Worm (Caenorhabditis elegans) whole organism, L4/young adult: ENCODE data around the gene R08E3.3.
A peak's percentile ranks its signal among the peaks of the same experiment; 100 is the strongest.

Experiments
- W03F9.2 ChIP-seq: fragments of 150-350 bp; optimal IDR thresholded peaks from 2 replicates; lab custom pipeline; 2014; ENCODE audit warnings: missing biosample characterization, missing genetic modification characterization
- dao-5 ChIP-seq: sonication (generic microtip); optimal IDR thresholded peaks from 2 replicates; lab custom pipeline; 2016; ENCODE audit warnings: missing genotype, missing genetic modification characterization, moderate library complexity, missing compliant biosample characterization
- him-1 ChIP-seq: sonication (generic microtip); optimal IDR thresholded peaks from 2 replicates; lab custom pipeline; 2016; ENCODE audit warnings: missing genotype, missing genetic modification reagents, missing genetic modification characterization, missing compliant biosample characterization

Gene R08E3.3

DNA sequence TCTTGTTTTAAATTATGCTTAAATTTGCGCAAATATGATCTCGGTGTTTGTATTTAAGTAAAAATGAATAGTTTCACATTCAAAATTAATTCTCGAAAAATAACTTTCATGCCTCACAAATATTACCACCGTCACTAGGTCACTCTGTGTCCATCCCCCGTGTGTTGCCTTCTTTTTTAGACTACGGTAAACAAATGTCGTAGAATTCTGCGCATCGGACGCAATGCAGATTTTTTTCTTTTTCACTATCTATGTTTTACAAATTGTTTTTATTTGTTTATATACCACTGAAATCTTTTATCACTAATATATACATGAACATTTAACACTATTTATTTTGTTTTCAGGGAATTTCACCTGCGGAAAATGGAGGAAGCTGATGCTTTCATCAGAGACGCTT is at the start of gene R08E3.3:
R08E3.3 (plus strand) TSS at position 342 of the 400 bp plus-strand sequence.
- TF ChIP-seq dao-5 (tag; lab: Kevin White, UChicago) (no peak), him-1 (tag; lab: Kevin White, UChicago) (no peak), W03F9.2 (tag; lab: Kevin White, UChicago) (peak; percentile 5)

DNA sequence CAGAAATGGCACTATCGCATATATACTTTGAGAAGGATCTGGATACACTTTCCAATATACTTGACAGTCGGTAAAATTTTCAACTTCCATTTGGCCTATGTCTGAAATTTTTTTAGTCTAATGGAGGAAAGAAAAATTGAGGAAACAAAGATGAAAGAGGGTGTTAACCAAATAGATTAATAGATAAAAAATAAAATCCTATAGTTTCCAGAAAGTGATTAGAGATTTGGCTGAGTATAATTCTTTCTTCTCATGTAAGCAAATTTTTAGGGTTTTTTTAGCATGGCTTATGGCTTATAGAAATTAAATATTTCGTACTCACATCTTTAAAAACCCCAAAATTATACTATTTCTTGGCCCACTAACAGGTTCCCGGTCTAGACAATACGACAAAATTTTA is 48.5 kb upstream of the R08E3.3 start, which contains the start of gene npr-1:
npr-1 (minus strand) TSS at position 101 of the 400 bp plus-strand sequence.
- TF ChIP-seq dao-5 (tag; lab: Kevin White, UChicago) (no peak), him-1 (tag; lab: Kevin White, UChicago) (no peak), W03F9.2 (tag; lab: Kevin White, UChicago) (no peak)

DNA sequence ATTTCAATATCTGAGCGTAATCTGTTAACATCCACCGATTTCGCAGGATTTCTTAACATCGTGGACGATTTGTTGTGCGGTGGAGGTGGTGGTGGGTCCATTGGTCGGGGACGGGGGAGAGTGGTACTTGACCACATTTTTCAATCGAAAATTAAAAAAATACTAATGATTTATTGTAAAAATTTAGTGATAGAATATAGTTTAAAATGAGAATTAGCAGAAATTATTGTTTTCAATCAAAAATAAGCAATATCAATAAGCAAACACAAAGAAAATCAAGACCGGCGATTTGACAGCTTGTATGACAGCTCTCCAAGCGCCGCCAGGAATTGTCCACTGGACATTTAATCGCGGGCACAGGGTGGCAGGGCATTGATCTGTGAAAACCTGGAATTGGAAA is 36.2 kb upstream of the R08E3.3 start, which contains the start of gene hum-10:
hum-10 (minus strand) TSS at position 101 of the 400 bp plus-strand sequence.
- TF ChIP-seq him-1 (tag; lab: Kevin White, UChicago) (no peak), dao-5 (tag; lab: Kevin White, UChicago) (no peak), W03F9.2 (tag; lab: Kevin White, UChicago) (no peak)

DNA sequence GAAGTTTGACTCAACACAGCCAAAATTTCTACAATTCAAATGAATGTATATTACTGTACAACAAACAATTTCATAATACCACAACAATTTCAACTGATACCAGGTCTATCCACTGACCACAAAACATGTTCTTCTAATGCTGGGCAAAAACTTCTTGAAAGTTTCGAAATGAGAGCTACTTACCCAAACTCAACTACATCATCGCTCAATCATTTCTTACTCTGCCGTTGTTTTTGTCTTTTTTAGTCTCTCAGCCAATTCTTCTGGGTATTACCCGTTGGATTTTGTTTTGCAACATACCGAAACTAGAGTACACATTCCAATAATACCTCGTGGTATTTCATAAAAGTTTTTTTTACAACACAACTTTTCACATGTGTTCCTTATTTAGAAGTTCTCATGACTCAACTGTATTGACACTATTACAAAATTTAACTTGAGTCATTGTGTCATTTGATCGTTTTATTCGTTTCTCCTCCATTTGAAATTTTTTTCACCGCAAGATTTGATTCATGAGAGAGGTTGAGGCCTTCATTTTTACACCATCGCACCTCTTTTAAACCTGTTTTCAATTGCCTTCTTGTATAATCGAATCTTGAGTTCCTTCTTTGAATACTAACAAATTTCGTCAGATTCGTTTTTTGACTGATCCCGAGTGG is 35.1 kb upstream of the R08E3.3 start, which contains the start of gene F43C9.2:
F43C9.2 (plus strand) TSS at position 497 of the 659 bp plus-strand sequence.
- TF ChIP-seq W03F9.2 (tag; lab: Kevin White, UChicago), result no peak
- TF ChIP-seq dao-5 (tag; lab: Kevin White, UChicago), result no peak
- no peak for TF ChIP-seq him-1 (tag; lab: Kevin White, UChicago)

DNA sequence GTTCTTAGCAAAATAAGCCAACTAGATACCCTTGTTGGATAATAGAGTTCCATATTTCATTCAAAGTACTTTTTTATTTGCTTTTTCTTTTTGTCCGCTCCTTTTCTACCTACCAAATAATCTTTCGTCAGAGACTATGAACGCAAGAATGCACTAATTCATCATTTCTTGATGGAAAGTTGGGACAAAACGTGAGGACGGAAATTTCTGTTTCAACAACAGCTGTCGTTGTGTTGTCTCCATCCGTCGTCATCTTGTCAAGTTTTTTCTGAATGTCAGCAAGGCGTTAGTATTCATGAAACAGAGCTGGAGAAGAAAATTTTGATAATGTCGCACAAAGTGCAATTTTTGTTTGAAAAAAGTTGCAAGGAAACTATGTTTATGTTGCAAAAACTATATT is 33.6 kb upstream of the R08E3.3 start:
- TF ChIP-seq W03F9.2 (tag; lab: Kevin White, UChicago) (no peak), dao-5 (tag; lab: Kevin White, UChicago) (no peak), him-1 (tag; lab: Kevin White, UChicago) (no peak)

DNA sequence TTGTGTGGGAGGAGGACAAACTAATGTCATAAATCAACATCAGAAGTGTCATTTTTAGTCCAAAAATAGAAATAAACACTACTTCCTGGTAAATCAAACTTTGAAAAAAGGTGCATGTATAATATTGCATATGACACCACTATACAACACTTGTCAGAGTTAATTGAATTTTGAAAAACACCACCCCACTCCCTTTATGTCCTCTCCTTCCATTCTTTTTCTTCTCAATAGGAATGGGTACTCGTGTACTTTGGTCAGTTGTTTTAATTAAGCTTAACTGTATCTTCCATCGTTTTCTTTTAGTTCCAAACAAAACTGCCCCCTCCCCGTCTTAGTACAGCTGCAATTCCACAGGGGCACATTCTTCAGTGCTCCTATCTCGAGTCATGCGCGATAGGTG is 30.9 kb upstream of the R08E3.3 start:
- TF ChIP-seq W03F9.2 (tag; lab: Kevin White, UChicago) (no peak), him-1 (tag; lab: Kevin White, UChicago) (no peak), dao-5 (tag; lab: Kevin White, UChicago) (no peak)

DNA sequence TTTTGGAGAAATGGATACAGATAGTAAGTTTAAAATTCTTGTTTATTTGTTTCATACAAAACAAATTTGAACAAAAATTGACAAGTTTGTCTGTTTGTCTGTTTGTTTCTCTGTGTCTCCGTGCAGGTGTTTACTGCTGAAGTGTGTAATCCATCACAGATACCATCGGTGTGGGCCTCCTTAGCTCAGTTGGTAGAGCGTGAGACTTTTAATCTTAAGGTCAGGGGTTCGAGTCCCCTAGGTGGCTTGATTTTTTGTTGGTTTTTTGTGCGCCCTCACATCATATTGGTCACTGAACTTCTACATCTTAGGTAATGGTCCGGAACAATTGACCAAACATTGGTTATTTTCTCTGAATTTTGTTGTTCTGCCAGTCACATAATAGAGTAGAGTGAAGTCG is 29.4 kb upstream of the R08E3.3 start:
- TF ChIP-seq dao-5 (tag; lab: Kevin White, UChicago), result no peak
- peak; percentile 6 for TF ChIP-seq W03F9.2 (tag; lab: Kevin White, UChicago)

DNA sequence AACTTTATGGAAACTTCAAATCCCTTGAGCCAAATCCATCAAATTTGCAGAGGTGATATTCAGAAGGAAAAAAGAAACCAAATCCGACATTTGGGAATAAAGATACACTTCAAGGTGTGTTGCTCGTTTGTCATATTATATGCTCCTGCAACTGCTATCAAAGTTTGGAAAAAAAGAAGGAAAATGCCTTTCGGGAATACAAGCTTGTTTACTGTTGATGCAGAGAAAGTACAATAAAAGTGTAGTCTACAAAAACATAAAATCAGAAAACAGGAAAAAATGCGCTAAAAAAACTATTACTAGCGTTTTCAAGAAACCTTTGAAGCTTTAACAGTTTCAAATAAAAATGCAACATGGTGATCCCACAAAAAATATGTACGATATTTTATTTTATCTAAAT is 27.8 kb upstream of the R08E3.3 start:
- TF ChIP-seq dao-5 (tag; lab: Kevin White, UChicago) (no peak), him-1 (tag; lab: Kevin White, UChicago) (no peak), W03F9.2 (tag; lab: Kevin White, UChicago) (no peak)

DNA sequence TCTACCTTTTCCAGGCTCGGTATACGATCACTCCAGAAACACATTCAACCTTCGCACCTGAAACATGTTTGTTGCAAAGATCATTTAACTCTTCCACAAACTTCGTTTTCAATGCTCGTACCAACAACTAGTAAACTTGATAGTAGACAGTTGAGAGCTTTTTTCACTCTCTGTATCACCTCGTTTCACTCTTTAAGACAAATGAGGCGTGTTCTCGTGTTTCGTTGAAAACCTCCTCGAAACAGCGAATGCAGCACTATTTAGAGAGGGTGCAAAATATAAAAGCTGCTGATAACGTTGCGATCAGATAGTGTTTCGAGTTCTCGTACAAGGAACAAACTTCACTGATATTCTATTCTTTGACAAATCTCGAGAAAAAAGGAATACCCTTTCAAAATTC is 25.4 kb upstream of the R08E3.3 start, which contains the start of gene F43C9.1:
F43C9.1 (plus strand) TSS at position 301 of the 400 bp plus-strand sequence.
- no peak for TF ChIP-seq him-1 (tag; lab: Kevin White, UChicago)
- no peak for TF ChIP-seq W03F9.2 (tag; lab: Kevin White, UChicago)
- TF ChIP-seq dao-5 (tag; lab: Kevin White, UChicago), result no peak

DNA sequence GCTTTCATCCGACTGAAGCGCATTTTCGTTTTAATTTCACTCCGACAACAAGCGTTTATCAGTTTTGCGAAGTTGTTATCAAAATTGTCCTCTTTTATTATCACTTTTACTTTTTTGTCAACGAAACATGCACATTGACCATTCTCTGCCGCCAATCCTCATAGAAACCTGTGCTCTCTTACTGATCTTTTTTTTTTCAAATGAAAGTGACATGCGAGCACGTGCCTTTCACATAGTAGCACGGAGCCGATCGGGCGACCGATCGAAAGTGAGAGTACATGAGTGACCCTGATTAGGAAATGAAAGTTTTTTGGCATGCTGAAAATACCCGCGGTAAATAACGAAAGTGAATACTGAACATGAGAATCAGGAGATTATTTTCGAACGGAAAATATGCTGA is 24.3 kb upstream of the R08E3.3 start:
- TF ChIP-seq dao-5 (tag; lab: Kevin White, UChicago) (no peak), W03F9.2 (tag; lab: Kevin White, UChicago) (no peak), him-1 (tag; lab: Kevin White, UChicago) (no peak)

DNA sequence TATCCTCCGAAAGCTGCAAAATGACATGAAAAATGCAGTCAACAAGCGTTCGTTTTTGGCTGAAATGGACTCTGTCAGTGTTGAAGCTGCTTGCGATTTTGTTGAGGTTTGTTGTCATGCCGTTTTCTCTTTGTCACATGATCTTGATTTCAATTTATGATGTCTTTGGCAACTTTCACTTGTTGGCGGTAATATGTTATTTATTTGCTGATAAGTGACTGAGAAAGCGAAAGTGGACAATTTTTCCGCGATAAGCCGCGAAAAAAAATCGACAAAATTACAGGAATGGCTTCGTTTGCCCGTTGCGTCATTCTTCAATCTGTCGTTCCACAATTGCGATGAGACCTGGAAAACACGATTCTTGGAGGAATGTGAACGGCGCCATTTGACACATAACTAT is 23.1 kb upstream of the R08E3.3 start:
- TF ChIP-seq him-1 (tag; lab: Kevin White, UChicago) (no peak), W03F9.2 (tag; lab: Kevin White, UChicago) (no peak), dao-5 (tag; lab: Kevin White, UChicago) (no peak)

DNA sequence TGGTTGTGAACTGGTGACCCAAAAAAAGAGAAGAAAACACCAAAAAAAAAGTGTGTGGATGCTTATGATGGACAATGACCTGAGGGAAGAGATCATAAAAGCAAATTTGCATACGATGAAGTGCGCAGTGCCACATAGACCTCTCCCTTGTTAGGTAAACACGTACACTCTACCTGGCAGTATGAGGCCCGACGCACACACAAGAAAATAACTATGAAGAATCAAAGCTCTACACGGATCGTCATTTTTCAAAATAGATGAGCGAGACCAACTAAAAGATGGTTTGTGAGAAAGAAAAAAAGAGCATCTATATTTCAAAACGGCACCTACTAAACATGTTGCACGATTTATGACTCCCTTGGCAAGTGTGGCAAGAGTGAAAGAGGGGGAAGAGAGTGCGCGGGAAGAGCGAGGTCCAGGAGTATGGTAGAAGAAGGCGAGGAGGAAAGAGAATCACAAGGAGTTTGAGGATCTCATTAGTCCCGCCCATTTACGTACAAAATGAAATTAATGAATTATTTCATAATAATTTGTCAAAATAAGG is 18.2 kb upstream of the R08E3.3 start, which contains the start of gene mig-13:
mig-13 (minus strand) TSS at position 51 of the 544 bp plus-strand sequence.
- TF ChIP-seq him-1 (tag; lab: Kevin White, UChicago) (no peak), dao-5 (tag; lab: Kevin White, UChicago) (no peak), W03F9.2 (tag; lab: Kevin White, UChicago) (no peak)

DNA sequence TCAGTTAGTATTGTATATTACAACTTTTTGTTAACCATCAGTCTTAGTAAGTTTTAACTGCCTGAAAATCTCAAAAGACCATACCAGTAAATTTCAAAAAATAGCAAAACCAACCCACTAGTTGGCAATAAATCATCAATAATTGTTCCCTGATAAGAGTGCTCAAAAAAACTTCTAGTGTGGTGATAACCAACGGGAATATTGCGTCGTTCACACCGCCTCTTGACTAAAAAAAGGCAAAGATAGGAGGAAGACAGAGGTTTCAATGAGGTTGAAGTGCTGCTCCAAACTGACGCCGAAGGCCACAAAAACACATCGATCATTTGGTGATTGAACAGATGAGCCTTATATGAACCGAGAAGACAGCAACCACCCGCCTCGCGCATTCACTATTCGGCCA is 17.5 kb upstream of the R08E3.3 start:
- no peak for TF ChIP-seq dao-5 (tag; lab: Kevin White, UChicago)
- no peak for TF ChIP-seq W03F9.2 (tag; lab: Kevin White, UChicago)
- no peak for TF ChIP-seq him-1 (tag; lab: Kevin White, UChicago)
